Worm (Caenorhabditis elegans) whole organism, L2 larva: ENCODE data around the gene nhr-138.
"Not testable (repeated sequence)": the region's sequence is repeated elsewhere in the genome, so short reads cannot be mapped to it uniquely, and the experiment has no call there.

Source experiments
- C34F6.9 ChIP-seq: fragments of 150-350 bp; optimal IDR thresholded peaks from 2 replicates; lab custom pipeline; 2014; ENCODE audit warnings: missing biosample characterization, missing genetic modification characterization
- R02D3.7 ChIP-seq: fragments of 150-350 bp; optimal IDR thresholded peaks from 2 replicates; lab custom pipeline; 2014; ENCODE audit warnings: missing biosample characterization, missing genetic modification characterization
- Y55F3AM.14 ChIP-seq: fragments of 200-800 bp; sonication (Bioruptor generic); optimal IDR thresholded peaks from 2 replicates; lab custom pipeline; 2018; ENCODE audit warnings: mild to moderate bottlenecking, missing genetic modification characterization, missing compliant biosample characterization
- alr-1 ChIP-seq: fragments of 150-350 bp; optimal IDR thresholded peaks from 2 replicates; lab custom pipeline; 2014; ENCODE audit warnings: missing biosample characterization, missing genetic modification characterization
- aly-2 ChIP-seq: fragments of 150-350 bp; optimal IDR thresholded peaks from 2 replicates; lab custom pipeline; 2014; ENCODE audit warnings: missing biosample characterization, missing genetic modification characterization
- ama-1 ChIP-seq: fragments of 150-350 bp; optimal IDR thresholded peaks from 2 replicates; lab custom pipeline; 2018; ENCODE audit warnings: inconsistent platforms
- blmp-1 ChIP-seq: sonication (generic microtip); optimal IDR thresholded peaks from 2 replicates; lab custom pipeline; 2017; ENCODE audit warnings: missing genetic modification characterization, mild to moderate bottlenecking, missing compliant biosample characterization, antibody characterized with exemption, moderate library complexity; ENCODE audit not compliant: insufficient read depth
- ceh-16 ChIP-seq: fragments of 150-350 bp; optimal IDR thresholded peaks from 2 replicates; lab custom pipeline; 2014; ENCODE audit warnings: missing biosample characterization, missing genetic modification characterization
- ceh-82 ChIP-seq: fragments of 150-350 bp; optimal IDR thresholded peaks from 2 replicates; lab custom pipeline; 2014; ENCODE audit warnings: missing biosample characterization, missing genetic modification characterization
- crh-2 ChIP-seq: sonication (generic microtip); optimal IDR thresholded peaks from 2 replicates; lab custom pipeline; 2017; ENCODE audit warnings: missing biosample characterization, missing genetic modification characterization
- dmd-4 ChIP-seq: sonication (generic microtip); optimal IDR thresholded peaks from 2 replicates; lab custom pipeline; 2017; ENCODE audit warnings: missing biosample characterization, missing genetic modification characterization
- elt-1 ChIP-seq: fragments of 150-350 bp; optimal IDR thresholded peaks from 2 replicates; lab custom pipeline; 2014; ENCODE audit warnings: missing biosample characterization, missing genetic modification characterization
- fos-1 ChIP-seq: fragments of 150-350 bp; optimal IDR thresholded peaks from 2 replicates; lab custom pipeline; 2014; ENCODE audit warnings: missing biosample characterization, missing genetic modification characterization
- gmeb-1 ChIP-seq: fragments of 150-350 bp; optimal IDR thresholded peaks from 2 replicates; lab custom pipeline; 2014; ENCODE audit warnings: missing biosample characterization, missing genetic modification characterization
- lsy-2 ChIP-seq, 2 experiments: fragments of 150-350 bp in 1 of 2; sonication (generic microtip) in 1 of 2; optimal IDR thresholded peaks; 2 replicates each; lab custom pipeline; 2014 to 2017; ENCODE audit warnings: missing biosample characterization in 2 of 2, missing genetic modification characterization in 2 of 2
- mab-5 ChIP-seq: fragments of 150-350 bp; optimal IDR thresholded peaks from 2 replicates; lab custom pipeline; 2014; ENCODE audit warnings: missing biosample characterization, missing genetic modification characterization
- mdl-1 ChIP-seq, 2 experiments: fragments of 150-350 bp in 1 of 2; sonication (generic microtip) in 1 of 2; optimal IDR thresholded peaks; 2 replicates each; lab custom pipeline; 2017; ENCODE audit warnings: missing biosample characterization in 2 of 2, missing genetic modification characterization in 2 of 2
- nhr-10 ChIP-seq: sonication (generic microtip); optimal IDR thresholded peaks from 2 replicates; lab custom pipeline; 2017; ENCODE audit warnings: missing biosample characterization, missing genetic modification characterization
- nhr-11 ChIP-seq: fragments of 150-350 bp; optimal IDR thresholded peaks from 2 replicates; lab custom pipeline; 2014; ENCODE audit warnings: missing biosample characterization, missing genetic modification characterization
- nhr-12 ChIP-seq: fragments of 150-350 bp; optimal IDR thresholded peaks from 2 replicates; lab custom pipeline; 2014; ENCODE audit warnings: missing biosample characterization, missing genetic modification characterization
- nhr-129 ChIP-seq: fragments of 150-350 bp; optimal IDR thresholded peaks from 2 replicates; lab custom pipeline; 2014; ENCODE audit warnings: missing biosample characterization, missing genetic modification characterization
- nhr-21 ChIP-seq: fragments of 150-350 bp; optimal IDR thresholded peaks from 2 replicates; lab custom pipeline; 2014; ENCODE audit warnings: missing biosample characterization, missing genetic modification characterization
- nhr-23 ChIP-seq: fragments of 150-350 bp; optimal IDR thresholded peaks from 2 replicates; lab custom pipeline; 2014; ENCODE audit warnings: missing biosample characterization, missing genetic modification reagents, missing genetic modification characterization
- nhr-237 ChIP-seq: fragments of 150-350 bp; optimal IDR thresholded peaks from 2 replicates; lab custom pipeline; 2014; ENCODE audit warnings: missing biosample characterization, missing genetic modification characterization
- nhr-6 ChIP-seq: fragments of 150-350 bp; optimal IDR thresholded peaks from 2 replicates; lab custom pipeline; 2014; ENCODE audit warnings: missing biosample characterization, missing genetic modification characterization
- nhr-77 ChIP-seq: fragments of 150-350 bp; optimal IDR thresholded peaks from 2 replicates; lab custom pipeline; 2014; ENCODE audit warnings: missing biosample characterization, missing genetic modification characterization
- sem-4 ChIP-seq: fragments of 150-350 bp; optimal IDR thresholded peaks from 2 replicates; lab custom pipeline; 2014; ENCODE audit warnings: missing biosample characterization, missing genetic modification reagents, missing genetic modification characterization
- skn-1 ChIP-seq: sonication (generic microtip); optimal IDR thresholded peaks from 2 replicates; lab custom pipeline; 2017; ENCODE audit warnings: missing biosample characterization, missing genetic modification characterization
- sma-3 ChIP-seq: sonication (generic microtip); optimal IDR thresholded peaks from 2 replicates; lab custom pipeline; 2016; ENCODE audit warnings: missing genetic modification reagents, missing genetic modification characterization, missing compliant biosample characterization
- sma-9 ChIP-seq, 2 experiments: fragments of 150-350 bp in 1 of 2; sonication (generic microtip) in 1 of 2; optimal IDR thresholded peaks; 2 replicates each; lab custom pipeline; 2014 to 2016; ENCODE audit warnings: missing genetic modification characterization in 2 of 2, mild to moderate bottlenecking in 1 of 2, missing biosample characterization in 1 of 2, missing compliant biosample characterization in 1 of 2, missing genetic modification reagents in 1 of 2, moderate library complexity in 1 of 2
- snpc-4 ChIP-seq: fragments of 150-350 bp; optimal IDR thresholded peaks from 2 replicates; lab custom pipeline; 2014; ENCODE audit warnings: missing biosample characterization, missing genetic modification characterization
- unc-55 ChIP-seq: fragments of 150-350 bp; sonication (generic microtip); optimal IDR thresholded peaks from 3 replicates; lab custom pipeline; 2014; ENCODE audit warnings: missing biosample characterization, missing genetic modification reagents, missing genetic modification characterization
- zag-1 ChIP-seq: fragments of 150-350 bp; optimal IDR thresholded peaks from 2 replicates; lab custom pipeline; 2014; ENCODE audit warnings: missing biosample characterization, missing genetic modification characterization
- ztf-1 ChIP-seq: fragments of 200-800 bp; sonication (Bioruptor generic); conservative IDR thresholded peaks from 2 replicates; pipeline ENCODE4 v1.3.6; 2022; ENCODE audit warnings: missing genetic modification characterization, missing compliant biosample characterization
- ztf-11 ChIP-seq: sonication (generic microtip); optimal IDR thresholded peaks from 2 replicates; lab custom pipeline; 2017; ENCODE audit warnings: missing biosample characterization, missing genetic modification characterization
- ztf-4 ChIP-seq: fragments of 150-350 bp; optimal IDR thresholded peaks from 2 replicates; lab custom pipeline; 2014; ENCODE audit warnings: missing biosample characterization, missing genetic modification characterization

Gene nhr-138

DNA sequence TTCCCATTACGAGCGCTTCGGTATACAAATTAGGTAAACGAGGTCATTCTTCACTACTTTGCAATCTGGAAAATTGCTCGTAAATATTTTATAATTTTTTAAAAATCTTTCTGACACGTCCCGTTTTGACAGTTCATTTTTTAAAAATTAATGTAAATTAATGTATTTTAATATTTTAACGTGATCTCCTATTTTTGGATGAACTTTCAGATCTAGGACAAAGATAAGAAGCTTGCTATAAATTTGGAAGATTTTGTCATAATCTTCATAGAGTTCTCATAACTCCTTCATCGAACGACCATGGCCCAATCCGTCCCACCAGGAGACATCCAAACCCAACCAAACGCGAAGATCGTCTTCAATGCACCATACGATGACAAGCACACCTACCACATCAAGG lies 36.3 kb upstream of the nhr-138 start, which contains the start of gene msp-76:
Gene msp-76 (plus strand): TSS at position 301 of the 400 bp plus-strand sequence.
- not testable (repeated sequence) for TF ChIP-seq nhr-6; sma-9 (GFP tag; optimal IDR thresholded peaks at IDR 0.05; lab: Kevin White, UChicago); sma-9 (tag; optimal IDR thresholded peaks at IDR 0.05; lab: Kevin White, UChicago); crh-2

DNA sequence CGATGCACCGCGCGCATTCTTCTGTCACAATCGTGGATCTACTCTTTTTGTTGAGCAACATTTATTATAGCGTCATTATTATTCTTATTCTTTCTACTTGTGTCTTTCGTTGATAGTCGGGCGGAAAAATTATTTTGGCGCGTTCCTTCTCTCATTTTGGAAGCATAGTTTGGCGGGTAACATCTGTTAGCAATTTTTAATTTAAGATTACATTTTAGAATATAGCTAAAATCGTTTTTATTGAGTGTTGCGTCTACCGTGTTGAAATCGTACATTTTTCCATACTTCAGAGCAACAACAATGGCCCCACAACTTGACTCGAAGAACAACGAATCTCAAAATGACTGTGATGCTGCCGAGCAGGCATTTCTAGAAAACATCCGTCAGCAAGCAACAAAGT lies 34.4 kb upstream of the nhr-138 start, which contains the start of gene sdz-36:
Gene sdz-36 (plus strand): TSS at position 301 of the 400 bp plus-strand sequence.
- TF ChIP-seq ztf-4 (no peak), blmp-1 (tag; lab: Kevin White, UChicago) (no peak), alr-1 (tag; lab: Kevin White, UChicago) (no peak), nhr-10 (tag; lab: Kevin White, UChicago) (no peak), nhr-12 (tag; lab: Kevin White, UChicago) (no peak), lsy-2 (tag; optimal IDR thresholded peaks at IDR 0.05; lab: Kevin White, UChicago) (no peak), Y55F3AM.14 (GFP tag; lab: Kevin White, UChicago) (no peak), nhr-129 (no peak), zag-1 (tag; lab: Kevin White, UChicago) (no peak), skn-1 (tag; lab: Kevin White, UChicago) (no peak), R02D3.7 (no peak), unc-55 (GFP tag; lab: Kevin White, UChicago) (no peak), nhr-11 (tag; lab: Kevin White, UChicago) (no peak)

DNA sequence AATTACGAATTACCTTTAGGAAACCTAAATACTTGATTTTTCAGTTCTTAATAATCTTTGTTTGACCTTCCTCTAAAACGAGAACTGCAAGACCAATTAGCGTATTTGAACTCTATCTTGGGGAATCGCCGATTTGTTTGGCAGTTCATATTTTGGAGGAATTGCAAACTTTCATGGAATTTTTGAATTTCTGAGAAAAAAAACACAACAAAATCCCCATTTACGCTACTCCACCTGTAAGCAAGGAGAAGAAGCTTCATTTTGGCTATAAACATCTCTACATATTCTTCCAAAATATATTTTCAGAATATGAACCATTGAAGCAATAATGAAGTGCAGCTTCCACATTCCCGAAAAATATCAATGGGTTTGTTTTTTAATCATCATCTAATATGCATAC lies 32.2 kb upstream of the nhr-138 start, which contains the start of gene twk-9:
Gene twk-9 (plus strand): TSS at position 301 of the 400 bp plus-strand sequence.
- no peak for TF ChIP-seq C34F6.9
- no peak for TF ChIP-seq mab-5 (tag; lab: Kevin White, UChicago)
- no peak for TF ChIP-seq sma-9 (GFP tag; optimal IDR thresholded peaks at IDR 0.05; lab: Kevin White, UChicago)
- TF ChIP-seq sma-9 (tag; optimal IDR thresholded peaks at IDR 0.05; lab: Kevin White, UChicago), result no peak
- TF ChIP-seq nhr-11 (tag; lab: Kevin White, UChicago), result no peak
- no peak for TF ChIP-seq nhr-23 (tag; lab: Kevin White, UChicago)
- TF ChIP-seq zag-1 (tag; lab: Kevin White, UChicago), result no peak
- no peak for TF ChIP-seq ztf-4
- TF ChIP-seq, all 48 proteins: peak for 0

DNA sequence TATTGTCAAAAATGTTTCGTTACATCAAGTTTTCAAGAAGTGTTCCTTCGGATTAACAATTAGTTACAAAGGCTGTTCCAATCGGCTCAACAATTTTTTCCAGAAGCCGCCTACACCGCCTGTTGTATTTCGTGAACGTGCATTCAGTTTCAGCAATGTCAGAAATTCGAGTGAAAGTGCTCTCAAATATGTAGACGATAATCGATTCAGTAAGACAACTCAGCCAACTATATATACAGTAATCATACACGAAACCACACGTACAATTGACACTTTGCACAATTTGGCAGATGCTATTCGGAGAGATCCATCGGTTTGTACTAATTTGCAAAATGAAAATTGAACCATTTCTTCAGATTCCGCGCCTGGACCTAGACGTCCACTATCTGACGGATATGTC lies 28.5 kb upstream of the nhr-138 start:
- TF ChIP-seq ztf-11 (tag; lab: Kevin White, UChicago) (no peak), fos-1 (no peak), elt-1 (tag; lab: Kevin White, UChicago) (no peak), ceh-16 (tag; lab: Kevin White, UChicago) (no peak), alr-1 (tag; lab: Kevin White, UChicago) (no peak), nhr-237 (tag; lab: Kevin White, UChicago) (no peak), nhr-21 (tag; lab: Kevin White, UChicago) (no peak), nhr-11 (tag; lab: Kevin White, UChicago) (no peak), zag-1 (tag; lab: Kevin White, UChicago) (no peak), lsy-2 (tag; optimal IDR thresholded peaks at IDR 0.05; lab: Kevin White, UChicago) (no peak), sem-4 (tag; lab: Kevin White, UChicago) (no peak), C34F6.9 (no peak), gmeb-1 (no peak), aly-2 (no peak), sma-9 (GFP tag; optimal IDR thresholded peaks at IDR 0.05; lab: Kevin White, UChicago) (no peak), sma-9 (tag; optimal IDR thresholded peaks at IDR 0.05; lab: Kevin White, UChicago) (no peak), unc-55 (GFP tag; lab: Kevin White, UChicago) (no peak), mdl-1 (tag; optimal IDR thresholded peaks at IDR 0.05; lab: Kevin White, UChicago) (no peak)

DNA sequence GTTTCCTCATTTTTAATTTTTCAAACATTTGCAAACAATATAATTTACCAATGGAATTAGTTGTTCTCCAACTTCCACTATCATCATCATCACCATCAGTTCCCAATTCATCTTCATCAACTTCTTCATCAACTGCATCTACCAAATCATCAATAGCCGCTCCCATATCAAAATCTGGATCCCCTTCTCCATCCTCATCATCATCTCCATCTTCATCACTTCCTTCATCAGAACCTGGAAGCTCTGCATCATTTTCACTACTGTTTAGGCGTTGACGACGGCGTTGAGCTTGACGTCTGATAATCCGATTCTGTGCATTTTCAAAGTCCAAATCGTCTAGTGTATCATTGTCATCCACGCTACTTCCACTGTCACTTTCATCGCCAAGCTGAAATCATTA lies 27.2 kb upstream of the nhr-138 start:
- no peak for TF ChIP-seq fos-1
- TF ChIP-seq ceh-82 (tag; lab: Kevin White, UChicago), result no peak
- no peak for TF ChIP-seq sma-3
- no peak for TF ChIP-seq zag-1 (tag; lab: Kevin White, UChicago)
- TF ChIP-seq gmeb-1, result no peak
- TF ChIP-seq blmp-1 (tag; lab: Kevin White, UChicago), result no peak
- no peak for TF ChIP-seq alr-1 (tag; lab: Kevin White, UChicago)
- no peak for TF ChIP-seq elt-1 (tag; lab: Kevin White, UChicago)
- TF ChIP-seq ama-1 (lab: Kevin White, UChicago), result no peak
- TF ChIP-seq nhr-129, result no peak
- TF ChIP-seq nhr-12 (tag; lab: Kevin White, UChicago), result no peak
- TF ChIP-seq snpc-4 (tag; lab: Kevin White, UChicago), result no peak
- TF ChIP-seq dmd-4 (tag; lab: Kevin White, UChicago), result no peak
- TF ChIP-seq lsy-2 (tag; optimal IDR thresholded peaks at IDR 0.05; lab: Kevin White, UChicago), result no peak
- no peak for TF ChIP-seq skn-1 (tag; lab: Kevin White, UChicago)
- TF ChIP-seq nhr-77 (tag; lab: Kevin White, UChicago), result no peak
- TF ChIP-seq ztf-1, result no peak
